Worm (Caenorhabditis elegans) whole organism, L3 larva: ENCODE results near the gene cyp-25A3.

Experiments used
- R02D3.7 ChIP-seq: fragments of 150-350 bp; optimal IDR thresholded peaks from 2 replicates; lab custom pipeline; 2014; ENCODE audit warnings: missing biosample characterization, missing genetic modification characterization
- ZK546.5 ChIP-seq: sonication (generic microtip); optimal IDR thresholded peaks from 2 replicates; lab custom pipeline; 2017; ENCODE audit warnings: missing biosample characterization, missing genetic modification characterization
- aly-2 ChIP-seq: fragments of 150-350 bp; optimal IDR thresholded peaks from 2 replicates; lab custom pipeline; 2014; ENCODE audit warnings: missing biosample characterization, missing genetic modification characterization
- ama-1 ChIP-seq: fragments of 150-350 bp; optimal IDR thresholded peaks from 2 replicates; lab custom pipeline; 2018
- ceh-16 ChIP-seq: sonication (generic microtip); optimal IDR thresholded peaks from 2 replicates; lab custom pipeline; 2017; ENCODE audit warnings: missing biosample characterization, missing genetic modification characterization
- ceh-28 ChIP-seq: fragments of 150-350 bp; optimal IDR thresholded peaks from 2 replicates; lab custom pipeline; 2014; ENCODE audit warnings: missing biosample characterization, missing genetic modification reagents, missing genetic modification characterization
- ceh-82 ChIP-seq: fragments of 150-350 bp; optimal IDR thresholded peaks from 2 replicates; lab custom pipeline; 2014; ENCODE audit warnings: missing biosample characterization, missing genetic modification characterization
- ceh-9 ChIP-seq: sonication (generic microtip); optimal IDR thresholded peaks from 2 replicates; lab custom pipeline; 2018; ENCODE audit warnings: missing biosample characterization, missing genetic modification characterization
- daf-12 ChIP-seq: fragments of 150-350 bp; optimal IDR thresholded peaks from 2 replicates; lab custom pipeline; 2014; ENCODE audit warnings: missing biosample characterization, missing genetic modification reagents, missing genetic modification characterization
- egl-27 ChIP-seq: sonication (generic microtip); optimal IDR thresholded peaks from 4 replicates; lab custom pipeline; 2017; ENCODE audit warnings: missing biosample characterization, missing genetic modification reagents, missing genetic modification characterization
- egl-5 ChIP-seq: fragments of 150-350 bp; optimal IDR thresholded peaks from 2 replicates; lab custom pipeline; 2017; ENCODE audit warnings: missing biosample characterization, missing genetic modification reagents, missing genetic modification characterization, inconsistent platforms
- elt-1 ChIP-seq: fragments of 150-350 bp; optimal IDR thresholded peaks from 2 replicates; lab custom pipeline; 2014; ENCODE audit warnings: missing biosample characterization, missing genetic modification characterization
- elt-2 ChIP-seq: sonication (generic microtip); optimal IDR thresholded peaks from 2 replicates; lab custom pipeline; 2016; ENCODE audit warnings: missing genetic modification reagents, mild to moderate bottlenecking, missing genetic modification characterization, missing compliant biosample characterization
- elt-3 ChIP-seq, 3 experiments: fragments of 150-350 bp in 1 of 3; sonication (generic microtip) in 2 of 3; optimal IDR thresholded peaks; 2 replicates in 2 of 3; 4 replicates in 1 of 3; lab custom pipeline; 2014 to 2017; ENCODE audit warnings: missing biosample characterization in 3 of 3, missing genetic modification characterization in 3 of 3
- eor-1 ChIP-seq, 2 experiments: fragments of 150-350 bp; optimal IDR thresholded peaks; 2 replicates each; lab custom pipeline; 2014 to 2018; ENCODE audit warnings: missing biosample characterization in 2 of 2, missing genetic modification characterization in 2 of 2
- fkh-10 ChIP-seq: sonication (generic microtip); optimal IDR thresholded peaks from 2 replicates; lab custom pipeline; 2017; ENCODE audit warnings: missing biosample characterization, missing genetic modification reagents, missing genetic modification characterization
- fkh-2 ChIP-seq: fragments of 150-350 bp; optimal IDR thresholded peaks from 2 replicates; lab custom pipeline; 2014; ENCODE audit warnings: missing biosample characterization, missing genetic modification reagents, missing genetic modification characterization
- fos-1 ChIP-seq: fragments of 150-350 bp; optimal IDR thresholded peaks from 2 replicates; lab custom pipeline; 2014; ENCODE audit warnings: missing biosample characterization, missing genetic modification characterization
- hmg-11 ChIP-seq: sonication (generic microtip); optimal IDR thresholded peaks from 2 replicates; lab custom pipeline; 2016; ENCODE audit warnings: missing genetic modification characterization, missing compliant biosample characterization
- jun-1 ChIP-seq: fragments of 150-350 bp; optimal IDR thresholded peaks from 2 replicates; lab custom pipeline; 2014; ENCODE audit warnings: missing biosample characterization, missing genetic modification reagents, missing genetic modification characterization
- lin-15B ChIP-seq: fragments of 150-350 bp; optimal IDR thresholded peaks from 2 replicates; lab custom pipeline; 2014; ENCODE audit warnings: missing biosample characterization, missing genetic modification characterization
- lin-39 ChIP-seq: fragments of 150-350 bp; optimal IDR thresholded peaks from 2 replicates; lab custom pipeline; 2018; ENCODE audit warnings: missing biosample characterization, missing genetic modification reagents, missing genetic modification characterization
- lsy-12 ChIP-seq: sonication (generic microtip); optimal IDR thresholded peaks from 2 replicates; lab custom pipeline; 2016; ENCODE audit warnings: mild to moderate bottlenecking, missing genetic modification characterization, missing compliant biosample characterization
- mdl-1 ChIP-seq: fragments of 150-350 bp; optimal IDR thresholded peaks from 2 replicates; lab custom pipeline; 2014; ENCODE audit warnings: missing biosample characterization, missing genetic modification characterization
- mml-1 ChIP-seq: fragments of 150-350 bp; sonication (generic microtip); optimal IDR thresholded peaks from 3 replicates; lab custom pipeline; 2014; ENCODE audit warnings: missing biosample characterization, missing genetic modification characterization
- nfya-1 ChIP-seq: sonication (generic microtip); optimal IDR thresholded peaks from 2 replicates; lab custom pipeline; 2017; ENCODE audit warnings: missing genetic modification characterization, mild to moderate bottlenecking, missing compliant biosample characterization, antibody characterized with exemption, moderate library complexity; ENCODE audit not compliant: insufficient read depth
- nhr-11 ChIP-seq: fragments of 150-350 bp; optimal IDR thresholded peaks from 2 replicates; lab custom pipeline; 2014; ENCODE audit warnings: missing biosample characterization, missing genetic modification characterization
- nhr-12 ChIP-seq: fragments of 150-350 bp; optimal IDR thresholded peaks from 2 replicates; lab custom pipeline; 2014; ENCODE audit warnings: missing biosample characterization, missing genetic modification characterization
- nhr-23 ChIP-seq: fragments of 150-350 bp; optimal IDR thresholded peaks from 2 replicates; lab custom pipeline; 2014; ENCODE audit warnings: missing biosample characterization, missing genetic modification reagents, missing genetic modification characterization
- nhr-237 ChIP-seq: fragments of 150-350 bp; optimal IDR thresholded peaks from 2 replicates; lab custom pipeline; 2014; ENCODE audit warnings: missing biosample characterization, missing genetic modification characterization
- nhr-25 ChIP-seq: sonication (generic microtip); optimal IDR thresholded peaks from 2 replicates; lab custom pipeline; 2017; ENCODE audit warnings: missing biosample characterization, missing genetic modification characterization
- nhr-28 ChIP-seq: fragments of 150-350 bp; optimal IDR thresholded peaks from 2 replicates; lab custom pipeline; 2014; ENCODE audit warnings: missing biosample characterization, missing genetic modification characterization
- nhr-43 ChIP-seq: sonication (generic microtip); optimal IDR thresholded peaks from 2 replicates; lab custom pipeline; 2016; ENCODE audit warnings: mild to moderate bottlenecking, missing genetic modification characterization, missing compliant biosample characterization; ENCODE audit not compliant: poor library complexity, severe bottlenecking
- nhr-67 ChIP-seq: fragments of 150-350 bp; optimal IDR thresholded peaks from 2 replicates; lab custom pipeline; 2014; ENCODE audit warnings: missing biosample characterization, missing genetic modification characterization
- nhr-76 ChIP-seq: fragments of 150-350 bp; sonication (generic microtip); optimal IDR thresholded peaks from 5 replicates; lab custom pipeline; 2014; ENCODE audit warnings: missing biosample characterization, missing genetic modification characterization
- nhr-77 ChIP-seq: fragments of 150-350 bp; optimal IDR thresholded peaks from 2 replicates; lab custom pipeline; 2014; ENCODE audit warnings: missing biosample characterization, missing genetic modification characterization
- pha-4 ChIP-seq: fragments of 150-350 bp; optimal IDR thresholded peaks from 2 replicates; lab custom pipeline; 2014; ENCODE audit warnings: missing biosample characterization, missing genetic modification reagents, missing genetic modification characterization
- pqm-1 ChIP-seq: fragments of 150-350 bp; optimal IDR thresholded peaks from 2 replicates; lab custom pipeline; 2017; ENCODE audit warnings: missing biosample characterization, missing genetic modification characterization, inconsistent platforms
- sea-2 ChIP-seq: fragments of 150-350 bp; sonication (generic microtip); optimal IDR thresholded peaks from 4 replicates; lab custom pipeline; 2014; ENCODE audit warnings: missing biosample characterization, missing genetic modification reagents, missing genetic modification characterization
- skn-1 ChIP-seq: fragments of 150-350 bp; optimal IDR thresholded peaks from 2 replicates; lab custom pipeline; 2014; ENCODE audit warnings: missing biosample characterization, missing genetic modification characterization
- snpc-4 ChIP-seq: fragments of 150-350 bp; optimal IDR thresholded peaks from 2 replicates; lab custom pipeline; 2014; ENCODE audit warnings: missing biosample characterization, missing genetic modification characterization
- tbx-2 ChIP-seq: sonication (generic microtip); optimal IDR thresholded peaks from 2 replicates; lab custom pipeline; 2016; ENCODE audit warnings: mild to moderate bottlenecking, missing genetic modification characterization, missing compliant biosample characterization
- unc-39 ChIP-seq: sonication (generic microtip); optimal IDR thresholded peaks from 4 replicates; lab custom pipeline; 2017; ENCODE audit warnings: missing biosample characterization, missing genetic modification characterization
- unc-62 ChIP-seq: fragments of 150-350 bp; sonication (generic microtip); optimal IDR thresholded peaks from 4 replicates; lab custom pipeline; 2014; ENCODE audit warnings: missing biosample characterization, missing genetic modification reagents, missing genetic modification characterization
- zag-1 ChIP-seq: fragments of 150-350 bp; optimal IDR thresholded peaks from 2 replicates; lab custom pipeline; 2014; ENCODE audit warnings: missing biosample characterization, missing genetic modification characterization
- ztf-11 ChIP-seq: fragments of 150-350 bp; optimal IDR thresholded peaks from 2 replicates; lab custom pipeline; 2014; ENCODE audit warnings: missing biosample characterization, missing genetic modification characterization
- ztf-4 ChIP-seq: fragments of 150-350 bp; optimal IDR thresholded peaks from 2 replicates; lab custom pipeline; 2014; ENCODE audit warnings: missing biosample characterization, missing genetic modification characterization

cyp-25A3 gene

DNA sequence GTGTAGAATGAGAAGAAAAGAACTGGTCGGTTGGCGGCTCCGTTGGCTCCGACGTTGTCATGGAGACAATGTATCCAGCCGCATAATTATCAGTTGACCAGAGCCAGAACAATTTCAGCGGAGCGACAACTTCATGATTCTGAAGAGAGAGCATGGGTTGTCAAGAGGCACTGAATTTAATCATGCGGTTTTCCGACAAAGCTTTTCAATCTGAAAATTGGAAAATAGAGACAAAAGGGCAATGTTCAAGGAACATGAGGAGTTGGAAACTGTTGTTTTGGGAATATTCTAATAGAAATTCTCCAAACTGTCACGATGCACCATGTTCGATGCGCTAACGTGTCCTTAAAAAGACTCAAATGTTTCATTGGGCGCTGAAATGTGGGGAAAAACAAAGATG, 35.1 kb downstream of the cyp-25A3 start, which contains the start of gene xbx-5:
xbx-5 (minus strand) TSS at position 56 of the 400 bp plus-strand sequence.
- TF ChIP-seq ceh-16, result no peak
- no peak for TF ChIP-seq zag-1 (tag; lab: Kevin White, UChicago)
- no peak for TF ChIP-seq nhr-237 (tag; lab: Kevin White, UChicago)
- TF ChIP-seq hmg-11 (tag; lab: Kevin White, UChicago), result no peak
- no peak for TF ChIP-seq fkh-10 (GFP tag; lab: Kevin White, UChicago)
- no peak for TF ChIP-seq egl-27 (tag; lab: Kevin White, UChicago)
- no peak for TF ChIP-seq nhr-25
- no peak for TF ChIP-seq jun-1 (tag; lab: Kevin White, UChicago)
- TF ChIP-seq mdl-1 (tag; lab: Kevin White, UChicago), result no peak
- TF ChIP-seq, all 47 proteins: peak for 0

DNA sequence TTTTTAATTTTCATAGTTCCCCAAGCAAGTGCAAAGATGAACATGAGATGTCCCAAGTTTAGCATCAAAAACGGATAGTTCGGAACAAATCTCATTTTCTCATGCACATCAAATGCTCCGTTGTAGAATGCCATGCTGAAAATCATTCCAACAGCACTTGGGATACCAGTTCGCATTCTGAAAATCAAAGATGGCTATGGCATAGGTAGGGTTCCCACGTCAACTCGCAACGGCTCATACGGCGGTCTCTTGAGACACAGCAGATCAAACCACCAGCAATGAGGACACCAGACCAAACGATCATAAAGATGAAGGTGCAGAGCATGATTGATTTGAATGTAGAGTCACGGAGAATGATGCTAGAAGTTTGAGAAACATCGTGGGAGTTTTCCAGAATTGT, 36.4 kb downstream of the cyp-25A3 start:
- TF ChIP-seq nhr-11 (tag; lab: Kevin White, UChicago), result no peak
- no peak for TF ChIP-seq nhr-43
- TF ChIP-seq fkh-2 (tag; lab: Kevin White, UChicago), result no peak

DNA sequence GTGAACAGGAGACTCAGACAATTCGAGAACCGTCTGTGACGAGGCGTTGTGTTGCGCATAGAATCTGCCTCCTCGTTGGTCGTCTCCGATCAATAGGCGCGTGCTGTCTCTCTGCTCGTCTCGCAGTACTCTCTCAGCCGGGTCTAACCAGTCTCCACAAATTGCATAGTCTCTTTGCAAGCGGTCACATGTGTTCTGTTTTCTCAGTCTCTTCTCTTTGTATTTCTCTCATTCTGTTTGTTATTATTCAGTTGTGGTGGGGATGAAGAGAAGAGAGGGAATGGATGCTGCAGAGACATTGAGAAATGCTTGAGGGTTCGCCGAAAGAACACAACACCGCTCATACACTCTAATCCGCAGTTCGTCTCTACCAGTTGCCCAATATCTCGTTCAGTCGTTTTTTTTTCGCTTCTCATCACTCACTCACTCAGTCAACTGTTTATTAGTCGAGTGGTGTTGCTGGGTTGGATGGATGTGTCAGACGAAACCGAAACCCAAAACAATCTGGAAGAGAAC, 38.1 kb downstream of the cyp-25A3 start:
- TF ChIP-seq R02D3.7 (tag; lab: Kevin White, UChicago) (peak; percentile 82), ztf-4 (tag; lab: Kevin White, UChicago) (peak; percentile 81), sea-2 (GFP tag; lab: Kevin White, UChicago) (peak; percentile 43), hmg-11 (tag; lab: Kevin White, UChicago) (peak; percentile 99), ceh-28 (tag; lab: Kevin White, UChicago) (peak; percentile 98), lin-15B (tag; lab: Kevin White, UChicago) (peak; percentile 86), skn-1 (tag; lab: Kevin White, UChicago) (peak; percentile 85), elt-3 (tag; optimal IDR thresholded peaks at IDR 0.05; lab: Kevin White, UChicago) (peak in 1 of 3 experiments; percentile 30), egl-27 (tag; lab: Kevin White, UChicago) (peak; percentile 85), fos-1 (tag; lab: Kevin White, UChicago) (peak; percentile 79), mml-1 (no peak), pqm-1 (tag; lab: Kevin White, UChicago) (peak; percentile 84), ztf-11 (no peak), daf-12 (tag; lab: Kevin White, UChicago) (no peak), ceh-9 (tag; lab: Kevin White, UChicago) (no peak), ZK546.5 (tag; lab: Kevin White, UChicago) (peak; percentile 15), elt-2 (tag; lab: Kevin White, UChicago) (peak; percentile 74), fkh-2 (tag; lab: Kevin White, UChicago) (peak; percentile 64), unc-62 (peak; percentile 95), ceh-82 (tag; lab: Kevin White, UChicago) (peak; percentile 88), elt-1 (tag; lab: Kevin White, UChicago) (peak; percentile 87), fkh-10 (GFP tag; lab: Kevin White, UChicago) (peak; percentile 97), pha-4 (tag; lab: Kevin White, UChicago) (peak; percentile 99), nhr-237 (tag; lab: Kevin White, UChicago) (no peak), nfya-1 (tag; lab: Kevin White, UChicago) (peak; percentile 98), aly-2 (tag; lab: Kevin White, UChicago) (no peak), nhr-28 (tag; lab: Kevin White, UChicago) (no peak), nhr-25 (peak; percentile 96), nhr-23 (tag; lab: Kevin White, UChicago) (peak; percentile 98), unc-39 (peak; percentile 28), zag-1 (tag; lab: Kevin White, UChicago) (peak; percentile 54), nhr-67 (tag; lab: Kevin White, UChicago) (no peak), lsy-12 (tag; lab: Kevin White, UChicago) (peak; percentile 94), mdl-1 (tag; lab: Kevin White, UChicago) (peak; percentile 99), tbx-2 (tag; lab: Kevin White, UChicago) (peak; percentile 91), ceh-16 (peak; percentile 43), ama-1 (lab: Kevin White, UChicago) (peak; percentile 20), nhr-76 (tag; lab: Kevin White, UChicago) (peak; percentile 58), nhr-43 (peak; percentile 93), egl-5 (tag; lab: Kevin White, UChicago) (peak; percentile 96), nhr-77 (peak; percentile 69), nhr-11 (tag; lab: Kevin White, UChicago) (peak; percentile 86), jun-1 (tag; lab: Kevin White, UChicago) (peak; percentile 98), eor-1 (tag; optimal IDR thresholded peaks at IDR 0.05; lab: Kevin White, UChicago) (no peak), nhr-12 (tag; lab: Kevin White, UChicago) (no peak), snpc-4 (peak; percentile 88), lin-39 (peak; percentile 96)
